Fruit fly (Drosophila melanogaster) whole organism, embryonic: ENCODE measurements around the gene Vti1a.

Experiments
- ATbp ChIP-seq: fragments of 200-800 bp; sonication (Bioruptor generic); optimal IDR thresholded peaks from 2 replicates; lab custom pipeline; 2017; ENCODE audit warnings: missing biosample characterization, mild to moderate bottlenecking, missing genetic modification characterization, missing genetic modification reagents
- Bdp1 ChIP-seq: fragments of 200-800 bp; sonication (Bioruptor generic); optimal IDR thresholded peaks from 3 replicates; lab custom pipeline; 2016; ENCODE audit warnings: missing biosample characterization, missing genetic modification characterization
- Bgb ChIP-seq: fragments of 200-800 bp; sonication (Bioruptor generic); IDR thresholded peaks from 2 replicates; pipeline ENCODE4 v1.3.6; 2022; ENCODE audit warnings: missing biosample characterization, missing genetic modification characterization; ENCODE audit not compliant: partially characterized antibody
- CG10209 ChIP-seq: fragments of 200-800 bp; sonication (Bioruptor generic); optimal IDR thresholded peaks from 3 replicates; lab custom pipeline; 2017; ENCODE audit warnings: missing biosample characterization, mild to moderate bottlenecking, missing genetic modification characterization, missing genetic modification reagents
- CG10321 ChIP-seq: fragments of 200-800 bp; sonication (Bioruptor generic); IDR thresholded peaks from 2 replicates; pipeline ENCODE4 v1.3.6; 2022; ENCODE audit warnings: missing biosample characterization, missing genetic modification characterization
- CG11398 ChIP-seq: fragments of 200-800 bp; sonication (Bioruptor generic); optimal IDR thresholded peaks from 2 replicates; lab custom pipeline; 2016; ENCODE audit warnings: missing biosample characterization, missing genetic modification characterization
- CG11723 ChIP-seq: fragments of 200-800 bp; sonication (Bioruptor generic); optimal IDR thresholded peaks from 2 replicates; lab custom pipeline; 2017; ENCODE audit warnings: missing biosample characterization, mild to moderate bottlenecking, missing genetic modification characterization
- CG13123 ChIP-seq: fragments of 200-800 bp; sonication (Bioruptor generic); optimal IDR thresholded peaks from 2 replicates; lab custom pipeline; 2016; ENCODE audit warnings: missing biosample characterization, missing genetic modification characterization
- CG13624 ChIP-seq: fragments of 200-800 bp; sonication (Bioruptor generic); optimal IDR thresholded peaks from 2 replicates; lab custom pipeline; 2016; ENCODE audit warnings: missing biosample characterization, missing genetic modification characterization
- CG14441 ChIP-seq: fragments of 200-800 bp; sonication (Bioruptor generic); IDR thresholded peaks from 2 replicates; pipeline ENCODE4 v1.3.6; 2022; ENCODE audit warnings: missing biosample characterization, missing genetic modification characterization
- CG15479 ChIP-seq: fragments of 200-800 bp; sonication (Bioruptor generic); optimal IDR thresholded peaks from 3 replicates; lab custom pipeline; 2019; ENCODE audit warnings: missing biosample characterization, mild to moderate bottlenecking, missing genetic modification characterization, moderate library complexity
- CG18262 ChIP-seq: fragments of 200-800 bp; optimal IDR thresholded peaks from 3 replicates; lab custom pipeline; 2019; ENCODE audit warnings: missing biosample characterization, mild to moderate bottlenecking, missing genetic modification characterization, moderate library complexity
- CG33213 ChIP-seq: fragments of 200-800 bp; sonication (Bioruptor generic); optimal IDR thresholded peaks from 3 replicates; lab custom pipeline; 2016; ENCODE audit warnings: missing biosample characterization, missing genetic modification characterization
- CG3847 ChIP-seq: fragments of 200-800 bp; sonication (Bioruptor generic); IDR thresholded peaks from 2 replicates; pipeline ENCODE4 v1.3.6; 2022; ENCODE audit warnings: missing biosample characterization, missing genetic modification characterization
- CG6254 ChIP-seq: fragments of 200-800 bp; sonication (Bioruptor generic); optimal IDR thresholded peaks from 3 replicates; lab custom pipeline; 2017; ENCODE audit warnings: mild to moderate bottlenecking, missing biosample characterization, missing genetic modification reagents, missing genetic modification characterization
- Deaf1 ChIP-seq: fragments of 200-800 bp; optimal IDR thresholded peaks from 3 replicates; lab custom pipeline; 2019; ENCODE audit warnings: missing biosample characterization, mild to moderate bottlenecking, missing genetic modification characterization, moderate library complexity
- Ets65A ChIP-seq: fragments of 200-800 bp; sonication (Bioruptor generic); peaks from one replicate; lab custom pipeline; 2016; ENCODE audit warnings: missing biosample characterization, missing genetic modification characterization
- Ets97D ChIP-seq: fragments of 200-800 bp; sonication (Bioruptor generic); optimal IDR thresholded peaks from 3 replicates; lab custom pipeline; 2016; ENCODE audit warnings: missing biosample characterization, missing genetic modification characterization
- Hey ChIP-seq: fragments of 200-800 bp; sonication (Bioruptor generic); optimal IDR thresholded peaks from 3 replicates; lab custom pipeline; 2018; ENCODE audit warnings: missing biosample characterization, mild to moderate bottlenecking, missing genetic modification characterization
- HmgZ ChIP-seq: fragments of 200-800 bp; sonication (Bioruptor generic); optimal IDR thresholded peaks from 2 replicates; lab custom pipeline; 2018; ENCODE audit warnings: missing biosample characterization, mild to moderate bottlenecking, missing genetic modification characterization
- Kr ChIP-seq: fragments of 200-800 bp; sonication (Bioruptor generic); optimal IDR thresholded peaks from 2 replicates; lab custom pipeline; 2017; ENCODE audit warnings: missing biosample characterization, mild to moderate bottlenecking, missing genetic modification characterization
- Meics ChIP-seq: fragments of 200-800 bp; sonication (Bioruptor generic); optimal IDR thresholded peaks from 2 replicates; lab custom pipeline; 2017; ENCODE audit warnings: missing biosample characterization, mild to moderate bottlenecking, missing genetic modification characterization
- NC2β ChIP-seq: fragments of 200-800 bp; sonication (Bioruptor generic); optimal IDR thresholded peaks from 2 replicates; lab custom pipeline; 2016; ENCODE audit warnings: missing biosample characterization, missing genetic modification characterization
- Rfx ChIP-seq: fragments of 200-800 bp; sonication (Bioruptor generic); IDR thresholded peaks from 2 replicates; pipeline ENCODE4 v1.3.6; 2022; ENCODE audit warnings: missing biosample characterization, missing genetic modification characterization
- Rx ChIP-seq: fragments of 200-800 bp; sonication (Bioruptor generic); IDR thresholded peaks from 2 replicates; pipeline ENCODE4 v1.3.6; 2022; ENCODE audit warnings: missing biosample characterization, missing genetic modification characterization
- Sry-δ ChIP-seq: fragments of 200-800 bp; sonication (Bioruptor generic); optimal IDR thresholded peaks from 2 replicates; lab custom pipeline; 2016; ENCODE audit warnings: missing biosample characterization, missing genetic modification characterization
- amos ChIP-seq: fragments of 200-800 bp; sonication (Bioruptor generic); IDR thresholded peaks from 2 replicates; pipeline ENCODE4 v1.3.6; 2022; ENCODE audit warnings: missing biosample characterization, missing genetic modification characterization; ENCODE audit not compliant: partially characterized antibody
- cas ChIP-seq: fragments of 200-800 bp; sonication (Bioruptor generic); IDR thresholded peaks from 2 replicates; pipeline ENCODE4 v1.3.6; 2022; ENCODE audit warnings: missing biosample characterization, missing genetic modification characterization
- caup ChIP-seq: fragments of 200-800 bp; sonication (Bioruptor generic); optimal IDR thresholded peaks from 3 replicates; lab custom pipeline; 2017; ENCODE audit warnings: missing biosample characterization, mild to moderate bottlenecking, missing genetic modification characterization, moderate library complexity; ENCODE audit not compliant: severe bottlenecking
- chif ChIP-seq, 2 experiments: fragments of 200-800 bp; sonication (Bioruptor generic); optimal IDR thresholded peaks; 3 replicates each; lab custom pipeline; 2016; ENCODE audit warnings: missing biosample characterization in 2 of 2, missing genetic modification characterization in 2 of 2
- corto ChIP-seq: fragments of 200-800 bp; sonication (Bioruptor generic); optimal IDR thresholded peaks from 2 replicates; lab custom pipeline; 2016; ENCODE audit warnings: missing biosample characterization, mild to moderate bottlenecking, missing genetic modification characterization, moderate library complexity
- croc ChIP-seq: fragments of 200-800 bp; sonication (Bioruptor generic); conservative IDR thresholded peaks from 3 replicates; pipeline ENCODE4 v1.3.6; 2022; ENCODE audit warnings: missing biosample characterization, missing genetic modification characterization
- dm ChIP-seq: fragments of 200-800 bp; sonication (Bioruptor generic); optimal IDR thresholded peaks from 3 replicates; lab custom pipeline; 2016; ENCODE audit warnings: missing biosample characterization, missing genetic modification characterization
- eve ChIP-seq, 2 experiments: fragments of >200 bp; optimal IDR thresholded peaks; 2 replicates each; lab custom pipeline; 2017; ENCODE audit warnings: missing biosample characterization in 2 of 2, missing genetic modification characterization in 2 of 2
- fd96Cb ChIP-seq: fragments of 200-800 bp; sonication (Bioruptor generic); optimal IDR thresholded peaks from 2 replicates; lab custom pipeline; 2018; ENCODE audit warnings: missing biosample characterization, mild to moderate bottlenecking, missing genetic modification characterization, moderate library complexity
- gem ChIP-seq: fragments of 200-800 bp; sonication (Bioruptor generic); optimal IDR thresholded peaks from 2 replicates; lab custom pipeline; 2019; ENCODE audit warnings: missing biosample characterization, mild to moderate bottlenecking, missing genetic modification characterization, moderate library complexity
- hb ChIP-seq: fragments of 200-800 bp; sonication (Bioruptor generic); IDR thresholded peaks from 3 replicates; pipeline ENCODE4 v1.3.6; 2022; ENCODE audit warnings: missing biosample characterization, missing genetic modification characterization; ENCODE audit not compliant: partially characterized antibody
- lola ChIP-seq, 3 experiments: fragments of >200 bp in 2 of 3; fragments of 200-800 bp in 1 of 3; sonication (Bioruptor generic) in 1 of 3; optimal IDR thresholded peaks; 2 replicates each; lab custom pipeline; 2017 to 2019; ENCODE audit warnings: missing biosample characterization in 3 of 3, missing genetic modification characterization in 3 of 3, mild to moderate bottlenecking in 1 of 3, moderate library complexity in 1 of 3
- lov ChIP-seq, 2 experiments: fragments of 200-800 bp in 1 of 2; fragments of >200 bp in 1 of 2; sonication (Bioruptor generic) in 1 of 2; IDR thresholded peaks in 1 of 2; optimal IDR thresholded peaks in 1 of 2; 2 replicates in 1 of 2; 3 replicates in 1 of 2; pipeline versions ENCODE4 v1.3.6 to Lab custom; 2017 to 2022; ENCODE audit warnings: missing biosample characterization in 1 of 2, missing genetic modification characterization in 1 of 2
- nerfin-1 ChIP-seq: fragments of 200-800 bp; sonication (Bioruptor generic); optimal IDR thresholded peaks from 3 replicates; lab custom pipeline; 2019; ENCODE audit warnings: missing biosample characterization, mild to moderate bottlenecking, missing genetic modification characterization, moderate library complexity
- pnt ChIP-seq: fragments of 200-800 bp; sonication (Bioruptor generic); optimal IDR thresholded peaks from 3 replicates; lab custom pipeline; 2016; ENCODE audit warnings: missing biosample characterization, missing genetic modification characterization
- row ChIP-seq: fragments of 200-800 bp; sonication (Bioruptor generic); IDR thresholded peaks from 3 replicates; pipeline ENCODE4 v1.3.6; 2022; ENCODE audit warnings: missing biosample characterization, missing genetic modification characterization
- run ChIP-seq: fragments of 200-800 bp; sonication (Bioruptor generic); optimal IDR thresholded peaks from 3 replicates; lab custom pipeline; 2018; ENCODE audit warnings: missing biosample characterization, mild to moderate bottlenecking, missing genetic modification characterization
- sens-2 ChIP-seq: fragments of 200-800 bp; sonication (Bioruptor generic); IDR thresholded peaks from 2 replicates; pipeline ENCODE4 v1.3.6; 2022; ENCODE audit warnings: missing biosample characterization, missing genetic modification characterization
- seq ChIP-seq: fragments of 200-800 bp; sonication (Bioruptor generic); IDR thresholded peaks from 2 replicates; pipeline ENCODE4 v1.3.6; 2022; ENCODE audit warnings: missing biosample characterization, missing genetic modification characterization
- sug ChIP-seq: fragments of 200-800 bp; optimal IDR thresholded peaks from 2 replicates; lab custom pipeline; 2019; ENCODE audit warnings: missing biosample characterization, mild to moderate bottlenecking, missing genetic modification characterization, moderate library complexity
- tio ChIP-seq: fragments of 200-800 bp; sonication (Bioruptor generic); optimal IDR thresholded peaks from 2 replicates; lab custom pipeline; 2017; ENCODE audit warnings: missing biosample characterization, missing genetic modification characterization, inconsistent platforms
- tna ChIP-seq: fragments of 200-800 bp; sonication (Bioruptor generic); IDR thresholded peaks from 2 replicates; pipeline ENCODE4 v1.3.6; 2022; ENCODE audit warnings: missing biosample characterization, missing genetic modification characterization; ENCODE audit not compliant: partially characterized antibody

The Vti1a gene

dm6 chr3L:711839-712553, 19.3 kb upstream of the Vti1a start, which contains the start of gene CG13896 (continued):
- TF ChIP-seq lov (optimal IDR thresholded peaks at IDR 0.05; lab: Kevin White, UChicago) = no peak
- TF ChIP-seq lov (GFP tag; IDR thresholded peaks at IDR 0.05; lab: Robert Waterston, UW) = peak; percentile 72; the same call in 1 of the 3 replicates
- TF ChIP-seq CG13624 (GFP tag; lab: Kevin White, UChicago) = peak; percentile 85
- peak; percentile 64 for TF ChIP-seq row (GFP tag; lab: Robert Waterston, UW)
- peak; percentile 47; the same call in 1 of the 2 replicates for TF ChIP-seq sens-2 (GFP tag; lab: Robert Waterston, UW)
- TF ChIP-seq nerfin-1 = peak; percentile 36
- TF ChIP-seq corto (GFP tag; lab: Kevin White, UChicago) = peak; percentile 30
- TF ChIP-seq eve (GFP tag; optimal IDR thresholded peaks at IDR 0.05; lab: Kevin White, UChicago) = peak in 1 of 2 experiments; percentile 66
- peak; percentile 73 for TF ChIP-seq CG3847 (GFP tag; lab: Robert Waterston, UW)
- TF ChIP-seq hb (GFP tag; lab: Robert Waterston, UW) = no peak
- TF ChIP-seq CG10321 (GFP tag; lab: Robert Waterston, UW) = no peak
- TF ChIP-seq Ets65A (GFP tag; lab: Kevin White, UChicago) = peak; percentile 100
- peak; percentile 40; the same call in 1 of the 2 replicates for TF ChIP-seq tna (GFP tag; lab: Robert Waterston, UW)
- TF ChIP-seq chif (GFP tag; optimal IDR thresholded peaks at IDR 0.05; lab: Kevin White, UChicago) = peak; percentile 88 to 96
- peak; percentile 79 for TF ChIP-seq fd96Cb (tag; lab: Kevin White, UChicago)
- no peak for TF ChIP-seq seq (GFP tag; lab: Robert Waterston, UW)
- TF ChIP-seq CG6254 (GFP tag; lab: Kevin White, UChicago) = peak; percentile 61
- TF ChIP-seq CG11398 (GFP tag; lab: Kevin White, UChicago) = peak; percentile 75
- TF ChIP-seq caup (GFP tag; lab: Kevin White, UChicago) = peak; percentile 89
- peak; percentile 84 for TF ChIP-seq CG14441 (GFP tag; lab: Robert Waterston, UW)
- TF ChIP-seq ATbp (GFP tag; lab: Kevin White, UChicago) = peak; percentile 65
- TF ChIP-seq Sry-δ (GFP tag; lab: Kevin White, UChicago) = peak; percentile 77
- no peak for TF ChIP-seq Kr
- no peak for TF ChIP-seq CG15479
- peak; percentile 80 for TF ChIP-seq Bdp1 (GFP tag; lab: Kevin White, UChicago)
- peak; percentile 91 for TF ChIP-seq pnt
- TF ChIP-seq CG11723 (GFP tag; lab: Kevin White, UChicago) = peak; percentile 54
- peak; percentile 84 for TF ChIP-seq tio (GFP tag; lab: Kevin White, UChicago)
- peak; percentile 74 for TF ChIP-seq dm
- peak; percentile 91 for TF ChIP-seq NC2β (GFP tag; lab: Kevin White, UChicago)
- TF ChIP-seq Bgb (GFP tag; lab: Robert Waterston, UW) = peak; percentile 58
- peak; percentile 48 for TF ChIP-seq amos (GFP tag; lab: Robert Waterston, UW)
- peak; percentile 76 for TF ChIP-seq run (tag; lab: Kevin White, UChicago)
- peak; percentile 91 for TF ChIP-seq HmgZ (tag; lab: Kevin White, UChicago)
- peak in 1 of 3 experiments; percentile 49 for TF ChIP-seq lola (GFP tag; optimal IDR thresholded peaks at IDR 0.05; lab: Kevin White, UChicago)
- peak; percentile 89 for TF ChIP-seq CG10209
- TF ChIP-seq CG33213 (GFP tag; lab: Kevin White, UChicago) = peak; percentile 91
- TF ChIP-seq CG18262 (tag; lab: Kevin White, UChicago) = peak; percentile 85
- TF ChIP-seq Rfx (GFP tag; lab: Robert Waterston, UW) = peak; percentile 95
- peak; percentile 84 for TF ChIP-seq gem (tag; lab: Kevin White, UChicago)
- TF ChIP-seq sug (tag; lab: Kevin White, UChicago) = peak; percentile 86
- TF ChIP-seq Meics = peak; percentile 88
- peak; percentile 56 for TF ChIP-seq Rx
- peak; percentile 80 for TF ChIP-seq Ets97D
- TF ChIP-seq Hey (tag; lab: Kevin White, UChicago) = peak; percentile 36
- TF ChIP-seq croc (GFP tag; lab: Robert Waterston, UW) = peak; percentile 54; the same call in 2 of the 3 replicates
- peak; percentile 47 for TF ChIP-seq Deaf1 (tag; lab: Kevin White, UChicago)
- peak; percentile 78 for TF ChIP-seq CG13123 (GFP tag; lab: Kevin White, UChicago)
- peak; percentile 40 for TF ChIP-seq cas (GFP tag; lab: Robert Waterston, UW)
